Fruit fly (Drosophila melanogaster) whole organism, adult: Measurements from ENCODE around the gene bor.
A peak's percentile ranks its signal among the peaks of the same experiment; 100 is the strongest.

ENCODE experiments used
- CG14711 ChIP-seq: fragments of 200-800 bp; sonication (Bioruptor generic); optimal IDR thresholded peaks from 2 replicates; lab custom pipeline; 2018; ENCODE audit warnings: missing biosample characterization, mild to moderate bottlenecking, missing genetic modification characterization, moderate library complexity
- CG1620 ChIP-seq: fragments of 200-800 bp; sonication (Bioruptor generic); optimal IDR thresholded peaks from 2 replicates; lab custom pipeline; 2016; ENCODE audit warnings: missing biosample characterization, missing genetic modification characterization
- CG33017 ChIP-seq: fragments of 200-800 bp; sonication (Bioruptor generic); optimal IDR thresholded peaks from 2 replicates; lab custom pipeline; 2018; ENCODE audit warnings: missing biosample characterization, mild to moderate bottlenecking, missing genetic modification characterization, moderate library complexity
- CG5204 ChIP-seq: fragments of 200-800 bp; sonication (Bioruptor generic); optimal IDR thresholded peaks from 2 replicates; lab custom pipeline; 2016; ENCODE audit warnings: missing biosample characterization, missing genetic modification characterization
- CG7045 ChIP-seq: fragments of 200-800 bp; sonication (Bioruptor generic); optimal IDR thresholded peaks from 2 replicates; lab custom pipeline; 2017; ENCODE audit warnings: missing biosample characterization, mild to moderate bottlenecking, missing genetic modification characterization
- CG7101 ChIP-seq: fragments of 200-800 bp; sonication (Bioruptor generic); optimal IDR thresholded peaks from 2 replicates; lab custom pipeline; 2018; ENCODE audit warnings: missing biosample characterization, mild to moderate bottlenecking, missing genetic modification characterization, moderate library complexity
- Hr96 ChIP-seq: fragments of 200-800 bp; sonication (Bioruptor generic); optimal IDR thresholded peaks from 2 replicates; lab custom pipeline; 2016; ENCODE audit warnings: missing biosample characterization, missing genetic modification characterization
- Mnt ChIP-seq: fragments of 200-800 bp; sonication (Bioruptor generic); optimal IDR thresholded peaks from 2 replicates; lab custom pipeline; 2016; ENCODE audit warnings: missing biosample characterization, mild to moderate bottlenecking, missing genetic modification characterization
- bab1 ChIP-seq: fragments of 200-800 bp; sonication (Bioruptor generic); optimal IDR thresholded peaks from 3 replicates; lab custom pipeline; 2019; ENCODE audit warnings: missing biosample characterization, mild to moderate bottlenecking, missing genetic modification characterization, moderate library complexity
- kay ChIP-seq: fragments of 200-800 bp; sonication (Bioruptor generic); peaks from one replicate; lab custom pipeline; 2016; ENCODE audit warnings: missing biosample characterization, missing genetic modification characterization, borderline replicate concordance
- toe ChIP-seq: fragments of 200-800 bp; sonication (Bioruptor generic); optimal IDR thresholded peaks from 2 replicates; lab custom pipeline; 2016; ENCODE audit warnings: missing biosample characterization, missing genetic modification characterization

- TF ChIP-seq CG5204 (GFP tag; lab: Kevin White, UChicago) (no peak), CG33017 (tag; lab: Kevin White, UChicago) (no peak), CG14711 (tag; lab: Kevin White, UChicago) (no peak), toe (no peak), kay (no peak), CG7101 (tag; lab: Kevin White, UChicago) (peak; percentile 29), bab1 (GFP tag; lab: Kevin White, UChicago) (peak; percentile 82), Mnt (GFP tag; lab: Kevin White, UChicago) (peak; percentile 43), Hr96 (GFP tag; lab: Kevin White, UChicago) (no peak), CG7045 (GFP tag; lab: Kevin White, UChicago) (no peak), CG1620 (peak; percentile 63)
Observed at dm6 chr3R:16260385-16261169, 3.3 kb downstream of the bor start.
